Fruit fly (Drosophila melanogaster) whole organism, embryonic: Measurements from ENCODE around the gene CG42487.

Experiments
- eyg ChIP-seq: fragments of 200-800 bp; sonication (Bioruptor generic); optimal IDR thresholded peaks from 3 replicates; lab custom pipeline; 2016; ENCODE audit warnings: missing biosample characterization, missing genetic modification characterization
- sqz ChIP-seq: fragments of 200-800 bp; sonication (Bioruptor generic); optimal IDR thresholded peaks from 3 replicates; lab custom pipeline; 2018; ENCODE audit warnings: missing biosample characterization, mild to moderate bottlenecking, missing genetic modification characterization

dm6 chr3R:27957967-27958366, 1.1 kb downstream of the CG42487 start:
- no peak for TF ChIP-seq sqz (GFP tag; lab: Kevin White, UChicago)
- no peak for TF ChIP-seq eyg
